Worm (Caenorhabditis elegans) whole organism, mixed stage, embryonic: ENCODE results near the gene B0285.6.
A peak's percentile ranks its signal among the peaks of the same experiment; 100 is the strongest.

ENCODE experiments used
- M03D4.4 ChIP-seq: sonication (generic microtip); optimal IDR thresholded peaks from 2 replicates; lab custom pipeline; 2017; ENCODE audit warnings: mild to moderate bottlenecking, missing genetic modification characterization, missing compliant biosample characterization
- bed-3 ChIP-seq: fragments of 200-800 bp; sonication (Bioruptor generic); optimal IDR thresholded peaks from 3 replicates; lab custom pipeline; 2018; ENCODE audit warnings: mild to moderate bottlenecking, missing genetic modification characterization, moderate library complexity, missing compliant biosample characterization
- blmp-1 ChIP-seq: fragments of 150-350 bp; optimal IDR thresholded peaks from 2 replicates; lab custom pipeline; 2014; ENCODE audit warnings: missing biosample characterization, missing genetic modification characterization
- ceh-39 ChIP-seq: fragments of 150-350 bp; optimal IDR thresholded peaks from 2 replicates; lab custom pipeline; 2014; ENCODE audit warnings: missing biosample characterization, missing genetic modification characterization
- ceh-43 ChIP-seq: fragments of 200-800 bp; sonication (Bioruptor generic); optimal IDR thresholded peaks from 2 replicates; lab custom pipeline; 2018; ENCODE audit warnings: mild to moderate bottlenecking, missing genetic modification characterization, moderate library complexity, missing compliant biosample characterization
- ceh-83 ChIP-seq: fragments of 200-800 bp; sonication (Bioruptor generic); optimal IDR thresholded peaks from 2 replicates; lab custom pipeline; 2018; ENCODE audit warnings: mild to moderate bottlenecking, missing genetic modification characterization, missing compliant biosample characterization
- ces-1 ChIP-seq: fragments of 150-350 bp; optimal IDR thresholded peaks from 2 replicates; lab custom pipeline; 2014; ENCODE audit warnings: missing biosample characterization, missing genetic modification reagents, missing genetic modification characterization
- cnd-1 ChIP-seq: fragments of 200-800 bp; sonication (Bioruptor generic); optimal IDR thresholded peaks from 2 replicates; lab custom pipeline; 2018; ENCODE audit warnings: mild to moderate bottlenecking, missing genetic modification characterization, missing compliant biosample characterization
- drap-1 ChIP-seq: fragments of 200-800 bp; sonication (Bioruptor generic); optimal IDR thresholded peaks from 3 replicates; lab custom pipeline; 2018; ENCODE audit warnings: mild to moderate bottlenecking, missing genetic modification characterization, missing compliant biosample characterization
- elt-1 ChIP-seq: sonication (generic microtip); optimal IDR thresholded peaks from 2 replicates; lab custom pipeline; 2017; ENCODE audit warnings: missing genetic modification characterization, mild to moderate bottlenecking, missing compliant biosample characterization, antibody characterized with exemption, moderate library complexity, borderline replicate concordance; ENCODE audit not compliant: insufficient read depth
- flh-1 ChIP-seq: fragments of 200-800 bp; sonication (Bioruptor generic); optimal IDR thresholded peaks from 2 replicates; lab custom pipeline; 2018; ENCODE audit warnings: mild to moderate bottlenecking, missing genetic modification characterization, moderate library complexity, missing compliant biosample characterization
- ham-2 ChIP-seq: fragments of 200-800 bp; sonication (Bioruptor generic); optimal IDR thresholded peaks from 2 replicates; lab custom pipeline; 2018; ENCODE audit warnings: mild to moderate bottlenecking, missing genetic modification characterization, missing compliant biosample characterization
- hlh-1 ChIP-seq: fragments of 150-350 bp; optimal IDR thresholded peaks from 2 replicates; lab custom pipeline; 2014; ENCODE audit warnings: missing biosample characterization, missing genetic modification reagents, missing genetic modification characterization
- lin-13 ChIP-seq: fragments of 150-350 bp; optimal IDR thresholded peaks from 2 replicates; lab custom pipeline; 2014; ENCODE audit warnings: missing biosample characterization, missing genetic modification characterization
- lin-32 ChIP-seq: fragments of 200-800 bp; sonication (Bioruptor generic); optimal IDR thresholded peaks from 2 replicates; lab custom pipeline; 2018; ENCODE audit warnings: mild to moderate bottlenecking, missing genetic modification characterization, missing compliant biosample characterization
- lsy-2 ChIP-seq: fragments of 150-350 bp; optimal IDR thresholded peaks from 2 replicates; lab custom pipeline; 2014; ENCODE audit warnings: missing biosample characterization, missing genetic modification characterization
- mab-5 ChIP-seq: fragments of 150-350 bp; optimal IDR thresholded peaks from 2 replicates; lab custom pipeline; 2014; ENCODE audit warnings: missing biosample characterization, missing genetic modification characterization
- mep-1 ChIP-seq: fragments of 150-350 bp; optimal IDR thresholded peaks from 2 replicates; lab custom pipeline; 2017; ENCODE audit warnings: missing biosample characterization, missing genetic modification reagents, missing genetic modification characterization, inconsistent platforms
- mls-2 ChIP-seq: sonication (generic microtip); optimal IDR thresholded peaks from 2 replicates; lab custom pipeline; 2016; ENCODE audit warnings: mild to moderate bottlenecking, missing genetic modification characterization, moderate library complexity, missing compliant biosample characterization
- nhr-12 ChIP-seq: fragments of 150-350 bp; optimal IDR thresholded peaks from 2 replicates; lab custom pipeline; 2014; ENCODE audit warnings: missing biosample characterization, missing genetic modification characterization
- nhr-2 ChIP-seq: fragments of 150-350 bp; optimal IDR thresholded peaks from 2 replicates; lab custom pipeline; 2014; ENCODE audit warnings: missing biosample characterization, missing genetic modification characterization
- nhr-237 ChIP-seq: fragments of 150-350 bp; optimal IDR thresholded peaks from 2 replicates; lab custom pipeline; 2014; ENCODE audit warnings: missing biosample characterization, missing genetic modification characterization
- nhr-28 ChIP-seq: fragments of 150-350 bp; optimal IDR thresholded peaks from 2 replicates; lab custom pipeline; 2014; ENCODE audit warnings: missing biosample characterization, missing genetic modification characterization
- nhr-76 ChIP-seq: sonication (generic microtip); optimal IDR thresholded peaks from 2 replicates; lab custom pipeline; 2017; ENCODE audit warnings: missing biosample characterization, missing genetic modification characterization
- sem-2 ChIP-seq: fragments of 200-800 bp; sonication (Bioruptor generic); optimal IDR thresholded peaks from 2 replicates; lab custom pipeline; 2018; ENCODE audit warnings: mild to moderate bottlenecking, missing genetic modification characterization, missing compliant biosample characterization
- snpc-4 ChIP-seq: fragments of 150-350 bp; optimal IDR thresholded peaks from 2 replicates; lab custom pipeline; 2014; ENCODE audit warnings: missing biosample characterization, missing genetic modification characterization
- sptf-1 ChIP-seq: sonication (generic microtip); optimal IDR thresholded peaks from 2 replicates; lab custom pipeline; 2017; ENCODE audit warnings: mild to moderate bottlenecking, missing genetic modification characterization, moderate library complexity, missing compliant biosample characterization
- unc-120 ChIP-seq: sonication (generic microtip); optimal IDR thresholded peaks from 2 replicates; lab custom pipeline; 2017; ENCODE audit warnings: missing genetic modification characterization, missing compliant biosample characterization; ENCODE audit not compliant: poor library complexity, severe bottlenecking
- unc-39 ChIP-seq: fragments of 150-350 bp; optimal IDR thresholded peaks from 2 replicates; lab custom pipeline; 2014; ENCODE audit warnings: missing biosample characterization, missing genetic modification characterization
- unc-62 ChIP-seq: fragments of 150-350 bp; optimal IDR thresholded peaks from 2 replicates; lab custom pipeline; 2014; ENCODE audit warnings: missing biosample characterization, missing genetic modification reagents, missing genetic modification characterization
- zip-8 ChIP-seq: fragments of 150-350 bp; optimal IDR thresholded peaks from 2 replicates; lab custom pipeline; 2014; ENCODE audit warnings: missing biosample characterization, missing genetic modification characterization
- ztf-11 ChIP-seq: fragments of 150-350 bp; optimal IDR thresholded peaks from 2 replicates; lab custom pipeline; 2014; ENCODE audit warnings: missing biosample characterization, missing genetic modification characterization

Gene B0285.6

ce11 chrIII:4382118-4382517, 32.2 kb downstream of the B0285.6 start:
- TF ChIP-seq mab-5 (tag; lab: Kevin White, UChicago) (no peak), zip-8 (tag; lab: Kevin White, UChicago) (no peak), lsy-2 (no peak), nhr-2 (tag; lab: Kevin White, UChicago) (no peak), hlh-1 (tag; lab: Kevin White, UChicago) (no peak), mls-2 (tag; lab: Kevin White, UChicago) (no peak), bed-3 (GFP tag; lab: Kevin White, UChicago) (no peak), cnd-1 (tag; lab: Kevin White, UChicago) (no peak), nhr-28 (tag; lab: Kevin White, UChicago) (no peak), nhr-12 (tag; lab: Kevin White, UChicago) (no peak), unc-120 (tag; lab: Kevin White, UChicago) (no peak), M03D4.4 (no peak), drap-1 (GFP tag; lab: Kevin White, UChicago) (no peak)

- no peak for TF ChIP-seq unc-120 (tag; lab: Kevin White, UChicago)
- TF ChIP-seq cnd-1 (tag; lab: Kevin White, UChicago) = no peak
- no peak for TF ChIP-seq elt-1
- no peak for TF ChIP-seq lin-13 (tag; lab: Kevin White, UChicago)
- TF ChIP-seq zip-8 (tag; lab: Kevin White, UChicago) = no peak
- TF ChIP-seq mab-5 (tag; lab: Kevin White, UChicago) = no peak
- no peak for TF ChIP-seq ceh-43 (GFP tag; lab: Kevin White, UChicago)
- TF ChIP-seq nhr-2 (tag; lab: Kevin White, UChicago) = no peak
- TF ChIP-seq ham-2 (GFP tag; lab: Kevin White, UChicago) = no peak
- TF ChIP-seq ceh-39 = no peak
- no peak for TF ChIP-seq nhr-12 (tag; lab: Kevin White, UChicago)
- TF ChIP-seq unc-39 (tag; lab: Kevin White, UChicago) = no peak
- TF ChIP-seq mep-1 (tag; lab: Kevin White, UChicago) = no peak
- no peak for TF ChIP-seq nhr-76 (tag; lab: Kevin White, UChicago)
- TF ChIP-seq mls-2 (tag; lab: Kevin White, UChicago) = no peak
These were observed 34.6 kb downstream of the B0285.6 start, which contains the start of gene pals-28 for ce11 chrIII:4384487-4384886. TSS of gene pals-28 (plus strand) at chrIII:4384787.

ce11 chrIII:4390421-4390820, 40.5 kb downstream of the B0285.6 start:
- TF ChIP-seq unc-62 (GFP tag; lab: Kevin White, UChicago) = no peak
- TF ChIP-seq flh-1 = no peak
- TF ChIP-seq zip-8 (tag; lab: Kevin White, UChicago) = peak; percentile 95
- no peak for TF ChIP-seq elt-1
- TF ChIP-seq mep-1 (tag; lab: Kevin White, UChicago) = no peak
- TF ChIP-seq, all 35 proteins: peak for 1

DNA sequence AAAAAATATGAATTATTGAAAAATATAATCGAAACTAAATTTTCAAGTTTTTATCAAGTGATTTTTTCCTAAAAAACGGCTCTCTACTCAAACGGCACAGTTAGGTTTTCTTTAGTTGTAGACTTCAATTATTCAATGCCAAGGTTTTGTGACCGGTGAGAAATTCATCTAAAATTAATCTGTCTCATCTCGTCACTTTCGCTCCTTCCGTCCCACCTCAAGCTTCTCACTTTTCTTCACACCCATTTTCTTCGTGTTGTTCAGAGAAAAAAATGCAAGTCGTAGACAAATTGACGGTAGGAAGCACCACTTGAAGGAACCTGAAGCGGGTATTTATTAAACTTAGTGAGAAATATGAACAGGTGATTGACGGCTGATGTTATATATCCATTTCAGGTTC, 41.4 kb downstream of the B0285.6 start:
- TF ChIP-seq nhr-2 (tag; lab: Kevin White, UChicago) (no peak), lin-32 (GFP tag; lab: Kevin White, UChicago) (no peak), ham-2 (GFP tag; lab: Kevin White, UChicago) (no peak), hlh-1 (tag; lab: Kevin White, UChicago) (no peak), sptf-1 (tag; lab: Kevin White, UChicago) (no peak), nhr-237 (tag; lab: Kevin White, UChicago) (no peak), unc-120 (tag; lab: Kevin White, UChicago) (no peak), nhr-12 (tag; lab: Kevin White, UChicago) (no peak), ztf-11 (tag; lab: Kevin White, UChicago) (no peak), elt-1 (no peak)
- TF ChIP-seq, all 35 proteins: peak for 0

DNA sequence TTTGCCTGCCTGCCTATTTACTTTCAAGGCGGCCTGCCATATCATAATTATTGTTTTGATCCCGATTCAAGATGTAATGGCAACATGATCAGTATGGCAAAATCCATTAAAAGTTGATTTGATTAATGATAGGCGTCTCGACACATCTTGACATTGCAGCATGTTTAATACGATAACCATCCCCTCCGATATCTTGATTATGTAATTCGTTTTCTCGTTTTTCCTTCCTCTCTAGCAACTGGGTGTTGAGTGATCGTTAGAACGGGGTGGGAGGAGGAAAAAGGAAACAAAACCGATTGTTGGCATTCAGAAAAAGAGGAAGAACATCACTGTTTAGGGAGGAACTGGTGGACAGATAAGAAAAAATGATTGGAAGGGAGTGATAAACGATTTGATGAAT, 42.0 kb downstream of the B0285.6 start:
- TF ChIP-seq sptf-1 (tag; lab: Kevin White, UChicago) (no peak), elt-1 (peak; percentile 63), mab-5 (tag; lab: Kevin White, UChicago) (no peak), flh-1 (no peak)
- TF ChIP-seq, all 35 proteins: peak for 1

- TF ChIP-seq nhr-28 (tag; lab: Kevin White, UChicago) = no peak
- no peak for TF ChIP-seq snpc-4 (tag; lab: Kevin White, UChicago)
- no peak for TF ChIP-seq lin-32 (GFP tag; lab: Kevin White, UChicago)
- TF ChIP-seq bed-3 (GFP tag; lab: Kevin White, UChicago) = no peak
- no peak for TF ChIP-seq lsy-2
- no peak for TF ChIP-seq ces-1 (GFP tag; lab: Kevin White, UChicago)
- no peak for TF ChIP-seq blmp-1 (tag; lab: Kevin White, UChicago)
- no peak for TF ChIP-seq sem-2 (GFP tag; lab: Kevin White, UChicago)
- TF ChIP-seq ceh-83 (GFP tag; lab: Kevin White, UChicago) = no peak
- TF ChIP-seq nhr-2 (tag; lab: Kevin White, UChicago) = no peak
- no peak for TF ChIP-seq flh-1
- TF ChIP-seq mls-2 (tag; lab: Kevin White, UChicago) = no peak
- TF ChIP-seq sptf-1 (tag; lab: Kevin White, UChicago) = no peak
These were observed 44.6 kb downstream of the B0285.6 start, which contains the start of gene R07E5.4 for ce11 chrIII:4394496-4394895. TSS of gene R07E5.4 (plus strand) at chrIII:4394796.
